Worm (Caenorhabditis elegans) whole organism, L1 larva: ENCODE measurements around the gene fipr-3.

ENCODE experiments used
- alr-1 ChIP-seq: fragments of 200-800 bp; sonication (Bioruptor generic); optimal IDR thresholded peaks from 2 replicates; lab custom pipeline; 2018; ENCODE audit warnings: borderline replicate concordance, mild to moderate bottlenecking, missing genetic modification characterization, missing compliant biosample characterization
- aly-2 ChIP-seq: fragments of 150-350 bp; optimal IDR thresholded peaks from 2 replicates; lab custom pipeline; 2014; ENCODE audit warnings: missing biosample characterization, missing genetic modification characterization
- ces-1 ChIP-seq: fragments of 150-350 bp; optimal IDR thresholded peaks from 2 replicates; lab custom pipeline; 2014; ENCODE audit warnings: missing biosample characterization, missing genetic modification reagents, missing genetic modification characterization
- efl-3 ChIP-seq: fragments of 200-800 bp; sonication (Bioruptor generic); optimal IDR thresholded peaks from 2 replicates; lab custom pipeline; 2018; ENCODE audit warnings: mild to moderate bottlenecking, missing genetic modification characterization, missing compliant biosample characterization
- hpl-2 ChIP-seq: fragments of 150-350 bp; optimal IDR thresholded peaks from 2 replicates; lab custom pipeline; 2014; ENCODE audit warnings: missing biosample characterization, missing genetic modification reagents, missing genetic modification characterization
- lin-35 ChIP-seq, 2 experiments: fragments of 150-350 bp; optimal IDR thresholded peaks; 2 replicates each; lab custom pipeline; 2014; ENCODE audit warnings: missing biosample characterization in 2 of 2, missing genetic modification characterization in 2 of 2, missing genetic modification reagents in 2 of 2
- mep-1 ChIP-seq: fragments of 150-350 bp; optimal IDR thresholded peaks from 2 replicates; lab custom pipeline; 2014; ENCODE audit warnings: missing biosample characterization, missing genetic modification characterization
- rnt-1 ChIP-seq: sonication (generic microtip); optimal IDR thresholded peaks from 2 replicates; lab custom pipeline; 2016; ENCODE audit warnings: mild to moderate bottlenecking, missing genetic modification characterization, moderate library complexity, missing compliant biosample characterization
- unc-130 ChIP-seq: fragments of 150-350 bp; optimal IDR thresholded peaks from 2 replicates; lab custom pipeline; 2017; ENCODE audit warnings: missing biosample characterization, missing genetic modification characterization, inconsistent platforms
- unc-62 ChIP-seq: fragments of 150-350 bp; optimal IDR thresholded peaks from 2 replicates; lab custom pipeline; 2014; ENCODE audit warnings: missing biosample characterization, missing genetic modification reagents, missing genetic modification characterization
- xbp-1 ChIP-seq: sonication (generic microtip); optimal IDR thresholded peaks from 2 replicates; lab custom pipeline; 2016; ENCODE audit warnings: missing genetic modification characterization, missing compliant biosample characterization

DNA sequence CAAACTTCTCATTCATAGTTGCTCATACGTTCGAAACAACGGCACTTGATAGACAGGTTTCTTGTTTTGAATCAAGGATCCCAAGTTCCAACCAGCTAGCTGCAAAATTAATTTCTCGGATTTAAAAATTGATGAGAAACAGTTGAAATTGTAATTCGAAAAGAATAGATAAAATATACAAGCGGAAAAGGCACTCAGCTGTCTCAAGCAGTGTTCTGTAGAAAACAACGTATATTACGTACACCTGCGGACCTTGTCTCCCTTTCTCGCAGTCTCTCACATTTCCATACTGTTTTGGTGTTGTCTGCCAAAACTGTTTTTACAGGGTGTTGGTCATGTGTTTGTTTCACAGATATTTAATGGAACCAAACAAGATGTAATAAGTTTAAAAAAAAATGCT lies 7.6 kb upstream of the fipr-3 start, which contains the start of gene F23D12.10:
- TF ChIP-seq unc-130 (tag; lab: Kevin White, UChicago) = no peak
- no peak for TF ChIP-seq hpl-2 (GFP tag; lab: Kevin White, UChicago)
- TF ChIP-seq ces-1 (GFP tag; lab: Kevin White, UChicago) = no peak
- TF ChIP-seq mep-1 = no peak
- no peak for TF ChIP-seq efl-3 (GFP tag; lab: Kevin White, UChicago)
- no peak for TF ChIP-seq alr-1
- no peak for TF ChIP-seq unc-62 (GFP tag; lab: Kevin White, UChicago)
- TF ChIP-seq rnt-1 = no peak
- TF ChIP-seq lin-35 (GFP tag; optimal IDR thresholded peaks at IDR 0.05; lab: Kevin White, UChicago) = no peak
- TF ChIP-seq aly-2 = no peak
- no peak for TF ChIP-seq xbp-1 (tag; lab: Kevin White, UChicago)
